Worm (Caenorhabditis elegans) whole organism, early embryonic: ENCODE data around the gene lge-1.

Experiments
- B0310.2 ChIP-seq: sonication (generic microtip); optimal IDR thresholded peaks from 2 replicates; lab custom pipeline; 2016; ENCODE audit warnings: mild to moderate bottlenecking, missing genetic modification characterization, missing compliant biosample characterization
- ama-1 ChIP-seq: fragments of 150-350 bp; optimal IDR thresholded peaks from 2 replicates; lab custom pipeline; 2014
- ceh-13 ChIP-seq: fragments of 200-800 bp; sonication (Bioruptor generic); optimal IDR thresholded peaks from 2 replicates; lab custom pipeline; 2018; ENCODE audit warnings: mild to moderate bottlenecking, missing genetic modification characterization, missing compliant biosample characterization
- ceh-36 ChIP-seq: sonication (generic microtip); optimal IDR thresholded peaks from 2 replicates; lab custom pipeline; 2016; ENCODE audit warnings: missing genetic modification characterization, inconsistent platforms, missing compliant biosample characterization
- ets-7 ChIP-seq: sonication (generic microtip); optimal IDR thresholded peaks from 2 replicates; lab custom pipeline; 2016; ENCODE audit warnings: missing genotype, missing genetic modification characterization, missing compliant biosample characterization
- flt-1 ChIP-seq: fragments of 200-800 bp; sonication (Bioruptor generic); IDR thresholded peaks from 2 replicates; pipeline ENCODE4 v1.3.6; 2022; ENCODE audit warnings: missing genetic modification characterization, missing compliant biosample characterization
- hmbx-1 ChIP-seq: sonication (generic microtip); optimal IDR thresholded peaks from 2 replicates; lab custom pipeline; 2016; ENCODE audit warnings: mild to moderate bottlenecking, missing genetic modification characterization, missing compliant biosample characterization
- hnd-1 ChIP-seq: sonication (generic microtip); optimal IDR thresholded peaks from 2 replicates; lab custom pipeline; 2016; ENCODE audit warnings: missing genetic modification characterization, missing compliant biosample characterization
- pes-1 ChIP-seq: fragments of 200-800 bp; sonication (Bioruptor generic); IDR thresholded peaks from 2 replicates; pipeline ENCODE4 v1.3.6; 2022; ENCODE audit warnings: missing genetic modification reagents, missing genetic modification characterization, missing compliant biosample characterization
- scrt-1 ChIP-seq: fragments of 200-800 bp; sonication (Bioruptor generic); IDR thresholded peaks from 2 replicates; pipeline ENCODE4 v1.3.6; 2022; ENCODE audit warnings: missing genetic modification characterization, missing compliant biosample characterization
- sea-1 ChIP-seq: fragments of 200-800 bp; sonication (Bioruptor generic); conservative IDR thresholded peaks from 2 replicates; pipeline ENCODE4 v1.3.6; 2022; ENCODE audit warnings: missing genetic modification characterization, missing compliant biosample characterization
- tbx-11 ChIP-seq: fragments of 200-800 bp; sonication (Bioruptor generic); IDR thresholded peaks from 2 replicates; pipeline ENCODE4 v1.3.6; 2022; ENCODE audit warnings: missing genetic modification characterization, missing compliant biosample characterization
- tbx-37 ChIP-seq: fragments of 200-800 bp; sonication (Bioruptor generic); conservative IDR thresholded peaks from 2 replicates; pipeline ENCODE4 v1.3.6; 2022; ENCODE audit warnings: missing genetic modification reagents, missing genetic modification characterization, missing compliant biosample characterization
- tra-4 ChIP-seq: sonication (generic microtip); optimal IDR thresholded peaks from 2 replicates; lab custom pipeline; 2017; ENCODE audit warnings: missing genetic modification characterization, missing compliant biosample characterization

DNA sequence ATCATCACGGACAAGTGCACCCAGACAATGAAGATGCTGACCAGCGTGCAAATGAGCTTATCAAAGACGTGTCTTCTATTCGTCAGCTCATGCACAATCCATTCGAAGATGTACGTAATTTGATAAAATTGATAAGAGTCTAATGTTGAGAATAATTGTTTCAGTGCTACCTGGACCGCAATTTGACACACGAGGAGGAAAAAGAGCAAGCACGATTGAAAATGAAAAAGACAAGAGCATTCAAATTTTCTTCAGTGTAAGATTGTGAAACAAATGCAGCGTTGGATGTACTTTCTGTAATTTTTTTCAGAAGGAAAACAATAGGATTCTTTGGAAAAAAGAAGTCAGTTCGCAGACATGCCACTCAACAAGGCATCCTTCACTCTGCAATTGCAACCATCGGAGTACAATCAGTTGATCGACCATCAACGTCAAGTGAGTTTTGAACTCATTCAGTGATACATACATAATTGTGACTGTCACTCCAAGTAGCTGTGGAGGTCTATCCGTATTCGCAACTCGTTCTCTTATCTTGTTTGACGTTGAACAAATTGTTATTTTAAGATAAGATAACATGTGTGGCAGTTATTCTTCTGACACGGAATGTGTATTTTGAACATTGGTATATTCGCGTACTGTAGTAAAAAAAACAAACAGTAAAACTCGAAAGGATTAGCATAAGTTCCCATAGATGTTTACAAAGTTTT lies 9.2 kb upstream of the lge-1 start:
- no peak for TF ChIP-seq ceh-13 (GFP tag; lab: Kevin White, UChicago)
- TF ChIP-seq B0310.2, result no peak
- TF ChIP-seq ama-1 (lab: Kevin White, UChicago), result no peak
- no peak for TF ChIP-seq pes-1 (GFP tag; lab: Robert Waterston, UW)
- TF ChIP-seq hmbx-1 (tag; lab: Kevin White, UChicago), result no peak
- TF ChIP-seq ceh-36, result no peak
- TF ChIP-seq tbx-37 (GFP tag; lab: Robert Waterston, UW), result no peak
- no peak for TF ChIP-seq flt-1 (GFP tag; lab: Robert Waterston, UW)
- no peak for TF ChIP-seq sea-1 (GFP tag; lab: Robert Waterston, UW)
- no peak for TF ChIP-seq ets-7 (tag; lab: Kevin White, UChicago)
- no peak for TF ChIP-seq tbx-11 (GFP tag; lab: Robert Waterston, UW)
- no peak for TF ChIP-seq hnd-1
- TF ChIP-seq scrt-1 (GFP tag; lab: Robert Waterston, UW), result no peak
- no peak for TF ChIP-seq tra-4 (tag; lab: Kevin White, UChicago)
